Fruit fly (Drosophila melanogaster): ENCODE data around the gene CG6324.

DNA sequence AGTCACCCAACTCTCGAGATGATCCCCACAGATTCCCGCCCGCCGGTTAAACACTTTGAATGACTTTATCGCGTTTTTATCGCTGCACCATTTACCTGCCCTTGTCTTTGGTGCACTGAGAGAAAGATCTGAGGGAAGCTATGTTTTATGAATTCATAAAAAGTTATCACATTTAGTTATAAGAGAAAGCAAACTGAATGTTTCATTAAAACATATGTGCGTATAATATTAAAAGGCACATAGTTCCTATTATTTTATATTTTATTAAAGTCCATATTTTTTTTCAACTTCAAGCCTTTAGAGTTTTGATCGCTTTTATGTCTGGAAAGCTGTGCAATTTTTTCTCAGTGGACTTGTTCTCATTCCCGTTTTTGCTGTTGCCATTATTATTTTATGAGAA, 54.5 kb downstream of the CG6324 start:
- TF ChIP-seq CG34367 (tag; optimal IDR thresholded peaks at IDR 0.05) (peak; percentile 22), CG10348 (GFP tag; IDR thresholded peaks at IDR 0.05) (no peak)

Data from whole organism, pupa.